Worm (Caenorhabditis elegans) whole organism, young adult: ENCODE measurements around the gene sul-1.

ENCODE experiments used
- B0019.2 ChIP-seq: fragments of 200-800 bp; sonication (Bioruptor generic); conservative IDR thresholded peaks from 2 replicates; pipeline ENCODE4 v1.3.6; 2022; ENCODE audit warnings: missing genetic modification reagents, missing genetic modification characterization, missing compliant biosample characterization
- C17E4.6 ChIP-seq: fragments of 200-800 bp; sonication (Bioruptor generic); IDR thresholded peaks from 2 replicates; pipeline ENCODE4 v1.3.6; 2022; ENCODE audit warnings: missing genetic modification reagents, missing genetic modification characterization, missing compliant biosample characterization
- D2030.7 ChIP-seq: fragments of 200-800 bp; sonication (Bioruptor generic); IDR thresholded peaks from 2 replicates; pipeline ENCODE4 v1.3.6; 2022; ENCODE audit warnings: missing genetic modification reagents, missing genetic modification characterization, missing compliant biosample characterization
- F37B4.10 ChIP-seq: fragments of 200-800 bp; sonication (Bioruptor generic); IDR thresholded peaks from 2 replicates; pipeline ENCODE4 v1.3.6; 2022; ENCODE audit warnings: missing genetic modification characterization, missing compliant biosample characterization
- F39B2.1 ChIP-seq: fragments of 200-800 bp; sonication (Bioruptor generic); IDR thresholded peaks from 2 replicates; pipeline ENCODE4 v1.3.6; 2022; ENCODE audit warnings: missing genetic modification reagents, missing genetic modification characterization, missing compliant biosample characterization
- F49E8.2 ChIP-seq: sonication (generic microtip); optimal IDR thresholded peaks from 3 replicates; lab custom pipeline; 2017; ENCODE audit warnings: missing genetic modification characterization, mild to moderate bottlenecking, missing compliant biosample characterization, antibody characterized with exemption, moderate library complexity; ENCODE audit not compliant: insufficient read depth
- F55B11.4 ChIP-seq: sonication (generic microtip); optimal IDR thresholded peaks from 2 replicates; lab custom pipeline; 2016; ENCODE audit warnings: missing compliant biosample characterization, missing genetic modification characterization, borderline replicate concordance; ENCODE audit not compliant: insufficient read depth
- F57A8.1 ChIP-seq: fragments of 200-800 bp; sonication (Bioruptor generic); optimal IDR thresholded peaks from 2 replicates; lab custom pipeline; 2018; ENCODE audit warnings: mild to moderate bottlenecking, missing genetic modification characterization, moderate library complexity, missing compliant biosample characterization
- T07F8.4 ChIP-seq: sonication (generic microtip); optimal IDR thresholded peaks from 2 replicates; lab custom pipeline; 2016; ENCODE audit warnings: mild to moderate bottlenecking, missing genetic modification characterization, moderate library complexity, missing compliant biosample characterization
- Y56A3A.18 ChIP-seq: fragments of 200-800 bp; sonication (Bioruptor generic); IDR thresholded peaks from 2 replicates; pipeline ENCODE4 v1.3.6; 2022; ENCODE audit warnings: missing genetic modification reagents, missing genetic modification characterization, missing compliant biosample characterization
- aptf-2 ChIP-seq: fragments of 200-800 bp; sonication (Bioruptor generic); conservative IDR thresholded peaks from 2 replicates; pipeline ENCODE4 v1.3.6; 2022; ENCODE audit warnings: missing genetic modification reagents, missing genetic modification characterization, missing compliant biosample characterization
- aptf-3 ChIP-seq: fragments of 200-800 bp; sonication (Bioruptor generic); IDR thresholded peaks from 2 replicates; pipeline ENCODE4 v1.3.6; 2022; ENCODE audit warnings: missing genetic modification characterization, missing compliant biosample characterization
- bed-1 ChIP-seq: fragments of 200-800 bp; sonication (Bioruptor generic); IDR thresholded peaks from 2 replicates; pipeline ENCODE4 v1.3.6; 2022; ENCODE audit warnings: missing genetic modification reagents, missing genetic modification characterization, missing compliant biosample characterization
- cebp-1 ChIP-seq, 2 experiments: fragments of 200-800 bp in 1 of 2; sonication (Bioruptor generic) in 1 of 2; sonication (generic microtip) in 1 of 2; IDR thresholded peaks in 1 of 2; optimal IDR thresholded peaks in 1 of 2; 2 replicates each; pipeline versions ENCODE4 v1.3.6 to Lab custom; 2017 to 2022; ENCODE audit warnings: missing compliant biosample characterization in 2 of 2, missing genetic modification characterization in 2 of 2, mild to moderate bottlenecking in 1 of 2, missing genetic modification reagents in 1 of 2, moderate library complexity in 1 of 2
- cebp-2 ChIP-seq: fragments of 200-800 bp; sonication (Bioruptor generic); IDR thresholded peaks from 2 replicates; pipeline ENCODE4 v1.3.6; 2022; ENCODE audit warnings: missing genetic modification characterization, missing compliant biosample characterization
- ceh-27 ChIP-seq: fragments of 200-800 bp; sonication (Bioruptor generic); optimal IDR thresholded peaks from 2 replicates; lab custom pipeline; 2018; ENCODE audit warnings: mild to moderate bottlenecking, missing genetic modification characterization, moderate library complexity, missing compliant biosample characterization
- ceh-40 ChIP-seq: fragments of 200-800 bp; sonication (Bioruptor generic); IDR thresholded peaks from 2 replicates; pipeline ENCODE4 v1.3.6; 2022; ENCODE audit warnings: missing genetic modification characterization, missing compliant biosample characterization
- chd-7 ChIP-seq: sonication (generic microtip); optimal IDR thresholded peaks from 2 replicates; lab custom pipeline; 2016; ENCODE audit warnings: mild to moderate bottlenecking, missing genetic modification characterization, moderate library complexity, missing compliant biosample characterization
- hsf-1 ChIP-seq: fragments of 200-800 bp; sonication (Bioruptor generic); IDR thresholded peaks from 2 replicates; pipeline ENCODE4 v1.3.6; 2022; ENCODE audit warnings: missing genetic modification reagents, missing genetic modification characterization, missing compliant biosample characterization
- lag-1 ChIP-seq: fragments of 200-800 bp; sonication (Bioruptor generic); IDR thresholded peaks from 2 replicates; pipeline ENCODE4 v1.3.6; 2022; ENCODE audit warnings: missing genetic modification reagents, missing genetic modification characterization, missing compliant biosample characterization
- lin-26 ChIP-seq: fragments of 200-800 bp; sonication (Bioruptor generic); IDR thresholded peaks from 2 replicates; pipeline ENCODE4 v1.3.6; 2022; ENCODE audit warnings: missing genetic modification reagents, missing genetic modification characterization, missing compliant biosample characterization
- lin-40 ChIP-seq: sonication (generic microtip); optimal IDR thresholded peaks from 2 replicates; lab custom pipeline; 2016; ENCODE audit warnings: missing genetic modification characterization, mild to moderate bottlenecking, missing compliant biosample characterization, missing genotype, missing genetic modification reagents
- madf-10 ChIP-seq: sonication (generic microtip); optimal IDR thresholded peaks from 2 replicates; lab custom pipeline; 2016; ENCODE audit warnings: mild to moderate bottlenecking, missing genetic modification characterization, missing compliant biosample characterization
- madf-8 ChIP-seq: fragments of 200-800 bp; sonication (Bioruptor generic); conservative IDR thresholded peaks from 2 replicates; pipeline ENCODE4 v1.3.6; 2022; ENCODE audit warnings: missing genetic modification reagents, missing genetic modification characterization, missing compliant biosample characterization
- mes-4 ChIP-seq: sonication (generic microtip); optimal IDR thresholded peaks from 2 replicates; lab custom pipeline; 2016; ENCODE audit warnings: missing genotype, missing genetic modification characterization, missing compliant biosample characterization
- rec-8 ChIP-seq, 2 experiments: sonication (generic microtip); optimal IDR thresholded peaks; 2 replicates each; lab custom pipeline; 2016; ENCODE audit warnings: mild to moderate bottlenecking in 2 of 2, missing genetic modification characterization in 2 of 2, missing genetic modification reagents in 2 of 2, missing genotype in 2 of 2, missing biosample characterization in 1 of 2, missing compliant biosample characterization in 1 of 2, moderate library complexity in 1 of 2
- sdz-38 ChIP-seq: sonication (generic microtip); optimal IDR thresholded peaks from 2 replicates; lab custom pipeline; 2016; ENCODE audit warnings: missing genotype, missing genetic modification characterization, missing compliant biosample characterization
- somi-1 ChIP-seq: fragments of 200-800 bp; sonication (Bioruptor generic); optimal IDR thresholded peaks from 2 replicates; lab custom pipeline; 2018; ENCODE audit warnings: mild to moderate bottlenecking, missing genetic modification characterization, missing compliant biosample characterization
- unc-130 ChIP-seq: sonication (generic microtip); optimal IDR thresholded peaks from 2 replicates; lab custom pipeline; 2016; ENCODE audit warnings: missing genetic modification reagents, missing genetic modification characterization, missing compliant biosample characterization
- zfh-2 ChIP-seq: fragments of 200-800 bp; sonication (Bioruptor generic); conservative IDR thresholded peaks from 2 replicates; pipeline ENCODE4 v1.3.6; 2022; ENCODE audit warnings: missing genetic modification reagents, missing genetic modification characterization, missing compliant biosample characterization
- ztf-22 ChIP-seq: fragments of 200-800 bp; sonication (Bioruptor generic); optimal IDR thresholded peaks from 2 replicates; lab custom pipeline; 2018; ENCODE audit warnings: mild to moderate bottlenecking, missing genetic modification characterization, moderate library complexity, missing compliant biosample characterization

sul-1 gene

DNA sequence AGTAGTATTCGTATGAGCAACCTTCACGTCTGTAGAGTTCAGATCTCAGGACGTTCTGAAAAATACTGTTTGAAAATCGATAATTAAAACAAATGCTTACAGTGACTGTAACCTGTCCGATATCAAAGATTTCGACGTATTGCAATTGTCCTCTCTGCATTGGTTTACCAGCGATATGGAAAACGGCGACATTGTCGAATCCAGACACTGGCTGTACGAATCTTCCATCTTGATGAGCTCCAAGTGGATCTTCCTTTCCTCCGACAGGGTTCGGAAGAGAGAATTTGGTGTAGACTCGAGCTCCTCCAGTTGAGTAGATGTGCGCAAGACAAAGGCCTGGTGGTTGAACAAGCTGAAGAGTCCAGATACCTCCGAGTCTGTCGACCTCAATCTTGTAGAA lies 42.0 kb downstream of the sul-1 start:
- TF ChIP-seq C17E4.6 (GFP tag; lab: Robert Waterston, UW), result no peak
- TF ChIP-seq B0019.2, result no peak
- TF ChIP-seq ztf-22 (GFP tag; lab: Kevin White, UChicago), result no peak
- TF ChIP-seq F55B11.4 (tag; lab: Kevin White, UChicago), result no peak
- TF ChIP-seq F39B2.1 (GFP tag; lab: Robert Waterston, UW), result no peak
- no peak for TF ChIP-seq rec-8 (tag; optimal IDR thresholded peaks at IDR 0.05; lab: Kevin White, UChicago)

DNA sequence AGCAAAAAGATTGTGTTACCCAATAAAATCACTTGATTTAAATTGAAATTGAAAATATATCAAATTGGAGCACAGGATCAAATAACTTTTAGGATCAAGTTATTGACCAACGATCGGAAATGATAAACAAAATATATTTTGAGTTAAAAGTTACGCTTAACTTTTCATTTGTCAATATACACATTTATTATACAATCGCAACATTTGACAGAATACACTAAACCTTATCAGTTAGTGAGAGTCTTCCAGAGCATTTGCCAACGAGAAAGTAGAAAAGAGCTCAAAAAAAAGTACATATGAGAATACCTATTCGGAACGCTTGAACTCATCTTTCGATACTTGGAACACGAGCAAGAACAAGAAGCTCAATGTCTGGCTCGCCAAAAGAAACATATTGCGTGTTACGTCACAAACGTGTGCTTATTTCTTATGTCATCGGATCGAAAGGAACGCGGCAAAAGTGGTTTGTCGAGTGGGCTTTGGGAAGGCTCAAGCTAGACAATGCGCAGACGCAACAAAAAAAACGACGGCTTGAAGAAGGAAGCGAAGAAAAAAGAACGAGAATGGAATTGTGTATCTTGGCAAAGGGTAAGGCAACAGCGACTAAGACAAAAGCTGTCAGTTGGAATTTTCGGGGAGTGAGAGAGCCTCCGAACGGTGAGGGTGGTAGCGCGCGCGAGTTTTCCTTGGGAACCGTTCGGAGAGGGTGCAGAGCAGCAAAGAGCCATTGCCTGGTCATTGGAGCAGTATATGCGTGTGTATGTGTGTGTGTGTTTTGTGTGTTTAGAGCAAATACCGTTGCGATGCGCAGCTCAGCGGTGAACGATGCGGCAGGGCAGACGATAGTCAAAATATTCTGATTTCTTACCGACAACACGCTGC lies 44.1 kb downstream of the sul-1 start:
- TF ChIP-seq D2030.7 (GFP tag; lab: Robert Waterston, UW) (no peak), T07F8.4 (tag; lab: Kevin White, UChicago) (no peak), lag-1 (no peak), ceh-27 (GFP tag; lab: Kevin White, UChicago) (peak; percentile 17), zfh-2 (GFP tag; lab: Robert Waterston, UW) (peak; percentile 77), chd-7 (no peak), unc-130 (GFP tag; lab: Kevin White, UChicago) (no peak), madf-10 (tag; lab: Kevin White, UChicago) (no peak), sdz-38 (tag; lab: Kevin White, UChicago) (no peak), rec-8 (tag; optimal IDR thresholded peaks at IDR 0.05; lab: Kevin White, UChicago) (no peak), bed-1 (GFP tag; lab: Robert Waterston, UW) (no peak)

ce11 chrX:3223135-3223534 lies 47.6 kb downstream of the sul-1 start:
- TF ChIP-seq lin-40 (no peak), F37B4.10 (GFP tag; lab: Robert Waterston, UW) (0 out of 2 replicates have a peak, but pooled peaks have one; percentile 40)

ce11 chrX:3220267-3220666 lies 50.4 kb downstream of the sul-1 start, which contains the start of gene rgl-1:
Gene rgl-1, minus strand, starts transcription at chrX:3220367.
- TF ChIP-seq cebp-2 (GFP tag; lab: Robert Waterston, UW), result no peak
- no peak for TF ChIP-seq Y56A3A.18 (GFP tag; lab: Robert Waterston, UW)
- TF ChIP-seq cebp-1 (GFP tag; IDR thresholded peaks at IDR 0.05; lab: Robert Waterston, UW), result no peak
- TF ChIP-seq cebp-1 (tag; optimal IDR thresholded peaks at IDR 0.05; lab: Kevin White, UChicago), result no peak
- TF ChIP-seq mes-4 (tag; lab: Kevin White, UChicago), result no peak
- no peak for TF ChIP-seq madf-10 (tag; lab: Kevin White, UChicago)
- TF ChIP-seq somi-1 (GFP tag; lab: Kevin White, UChicago), result no peak
- TF ChIP-seq F49E8.2 (tag; lab: Kevin White, UChicago), result no peak
- TF ChIP-seq madf-8 (GFP tag; lab: Robert Waterston, UW), result no peak
- no peak for TF ChIP-seq aptf-3
- no peak for TF ChIP-seq aptf-2 (GFP tag; lab: Robert Waterston, UW)
- no peak for TF ChIP-seq lag-1
- no peak for TF ChIP-seq F57A8.1 (GFP tag; lab: Kevin White, UChicago)
- TF ChIP-seq lin-26 (GFP tag; lab: Robert Waterston, UW), result no peak
- no peak for TF ChIP-seq hsf-1 (GFP tag; lab: Robert Waterston, UW)
- no peak for TF ChIP-seq ceh-40 (GFP tag; lab: Robert Waterston, UW)
- TF ChIP-seq B0019.2, result no peak
- TF ChIP-seq zfh-2 (GFP tag; lab: Robert Waterston, UW), result no peak
- TF ChIP-seq chd-7, result no peak
- TF ChIP-seq, all 124 proteins: peak for 0
